Worm (Caenorhabditis elegans) whole organism, young adult: Measurements from ENCODE around the gene grk-1.

Source experiments
- F10E7.11 ChIP-seq: sonication (generic microtip); optimal IDR thresholded peaks from 2 replicates; lab custom pipeline; 2017; ENCODE audit warnings: mild to moderate bottlenecking, missing genetic modification characterization, moderate library complexity, missing compliant biosample characterization
- F37B4.10 ChIP-seq: fragments of 200-800 bp; sonication (Bioruptor generic); IDR thresholded peaks from 2 replicates; pipeline ENCODE4 v1.3.6; 2022; ENCODE audit warnings: missing genetic modification characterization, missing compliant biosample characterization
- T26A5.8 ChIP-seq: sonication (generic microtip); optimal IDR thresholded peaks from 2 replicates; lab custom pipeline; 2016; ENCODE audit warnings: missing genetic modification characterization, missing compliant biosample characterization
- Y67H2A.10 ChIP-seq: fragments of 200-800 bp; sonication (Bioruptor generic); conservative IDR thresholded peaks from 2 replicates; pipeline ENCODE4 v1.3.6; 2022; ENCODE audit warnings: missing genetic modification reagents, missing genetic modification characterization, missing compliant biosample characterization
- ama-1 ChIP-seq, 3 experiments: fragments of 150-350 bp in 1 of 3; sonication (generic microtip) in 2 of 3; optimal IDR thresholded peaks; 2 replicates each; lab custom pipeline; 2014 to 2018; ENCODE audit warnings: missing biosample characterization in 2 of 3, missing genetic modification characterization in 2 of 3, missing genetic modification reagents in 2 of 3
- attf-5 ChIP-seq: fragments of 200-800 bp; sonication (Bioruptor generic); optimal IDR thresholded peaks from 2 replicates; lab custom pipeline; 2018; ENCODE audit warnings: mild to moderate bottlenecking, missing genetic modification characterization, missing compliant biosample characterization
- bed-2 ChIP-seq: fragments of 200-800 bp; sonication (Bioruptor generic); IDR thresholded peaks from 2 replicates; pipeline ENCODE4 v1.3.6; 2022; ENCODE audit warnings: missing genetic modification reagents, missing genetic modification characterization, missing compliant biosample characterization
- ccch-3 ChIP-seq: fragments of 200-800 bp; sonication (Bioruptor generic); optimal IDR thresholded peaks from 2 replicates; lab custom pipeline; 2018; ENCODE audit warnings: mild to moderate bottlenecking, missing genetic modification characterization, missing compliant biosample characterization
- cebp-1 ChIP-seq, 2 experiments: fragments of 200-800 bp in 1 of 2; sonication (Bioruptor generic) in 1 of 2; sonication (generic microtip) in 1 of 2; IDR thresholded peaks in 1 of 2; optimal IDR thresholded peaks in 1 of 2; 2 replicates each; pipeline versions ENCODE4 v1.3.6 to Lab custom; 2017 to 2022; ENCODE audit warnings: missing compliant biosample characterization in 2 of 2, missing genetic modification characterization in 2 of 2, mild to moderate bottlenecking in 1 of 2, missing genetic modification reagents in 1 of 2, moderate library complexity in 1 of 2
- cebp-2 ChIP-seq: fragments of 200-800 bp; sonication (Bioruptor generic); IDR thresholded peaks from 2 replicates; pipeline ENCODE4 v1.3.6; 2022; ENCODE audit warnings: missing genetic modification characterization, missing compliant biosample characterization
- ceh-79 ChIP-seq: sonication (generic microtip); optimal IDR thresholded peaks from 2 replicates; lab custom pipeline; 2017; ENCODE audit warnings: mild to moderate bottlenecking, missing genetic modification characterization, missing compliant biosample characterization
- chd-7 ChIP-seq: sonication (generic microtip); optimal IDR thresholded peaks from 2 replicates; lab custom pipeline; 2016; ENCODE audit warnings: mild to moderate bottlenecking, missing genetic modification characterization, moderate library complexity, missing compliant biosample characterization
- die-1 ChIP-seq: sonication (generic microtip); optimal IDR thresholded peaks from 2 replicates; lab custom pipeline; 2016; ENCODE audit warnings: missing genotype, mild to moderate bottlenecking, missing genetic modification characterization, missing compliant biosample characterization
- dox-1 ChIP-seq: fragments of 200-800 bp; sonication (Bioruptor generic); IDR thresholded peaks from 2 replicates; pipeline ENCODE4 v1.3.6; 2022; ENCODE audit warnings: missing genetic modification reagents, missing genetic modification characterization, missing compliant biosample characterization
- dpff-1 ChIP-seq: sonication (generic microtip); optimal IDR thresholded peaks from 2 replicates; lab custom pipeline; 2017; ENCODE audit warnings: mild to moderate bottlenecking, missing genetic modification characterization, missing compliant biosample characterization
- efl-1 ChIP-seq: fragments of 150-350 bp; optimal IDR thresholded peaks from 2 replicates; lab custom pipeline; 2014; ENCODE audit warnings: missing biosample characterization, missing genetic modification reagents, missing genetic modification characterization
- egl-18 ChIP-seq: fragments of 200-800 bp; sonication (Bioruptor generic); IDR thresholded peaks from 2 replicates; pipeline ENCODE4 v1.3.6; 2022; ENCODE audit warnings: missing genetic modification reagents, missing genetic modification characterization, missing compliant biosample characterization
- egl-44 ChIP-seq: fragments of 200-800 bp; sonication (Bioruptor generic); IDR thresholded peaks from 2 replicates; pipeline ENCODE4 v1.3.6; 2022; ENCODE audit warnings: missing genetic modification reagents, missing genetic modification characterization, missing compliant biosample characterization
- egrh-3 ChIP-seq: fragments of 200-800 bp; sonication (Bioruptor generic); IDR thresholded peaks from 2 replicates; pipeline ENCODE4 v1.3.6; 2022; ENCODE audit warnings: missing genetic modification reagents, missing genetic modification characterization, missing compliant biosample characterization
- ekl-4 ChIP-seq: fragments of 200-800 bp; sonication (Bioruptor generic); IDR thresholded peaks from 2 replicates; pipeline ENCODE4 v1.3.6; 2022; ENCODE audit warnings: missing genetic modification reagents, missing genetic modification characterization, missing compliant biosample characterization
- hmg-1.2 ChIP-seq: fragments of 200-800 bp; sonication (Bioruptor generic); IDR thresholded peaks from 2 replicates; pipeline ENCODE4 v1.3.6; 2022; ENCODE audit warnings: missing genetic modification reagents, missing genetic modification characterization, missing compliant biosample characterization
- hmg-20 ChIP-seq: fragments of 200-800 bp; sonication (Bioruptor generic); IDR thresholded peaks from 2 replicates; pipeline ENCODE4 v1.3.6; 2022; ENCODE audit warnings: missing genetic modification reagents, missing genetic modification characterization, missing compliant biosample characterization
- hrde-1 ChIP-seq: sonication (generic microtip); optimal IDR thresholded peaks from 2 replicates; lab custom pipeline; 2016; ENCODE audit warnings: missing genetic modification characterization, mild to moderate bottlenecking, missing compliant biosample characterization, moderate library complexity, missing genotype, missing genetic modification reagents, borderline replicate concordance
- lin-26 ChIP-seq: fragments of 200-800 bp; sonication (Bioruptor generic); IDR thresholded peaks from 2 replicates; pipeline ENCODE4 v1.3.6; 2022; ENCODE audit warnings: missing genetic modification reagents, missing genetic modification characterization, missing compliant biosample characterization
- lin-54 ChIP-seq: fragments of 200-800 bp; sonication (Bioruptor generic); optimal IDR thresholded peaks from 2 replicates; lab custom pipeline; 2018; ENCODE audit warnings: mild to moderate bottlenecking, missing genetic modification characterization, missing compliant biosample characterization
- madf-3 ChIP-seq: fragments of 200-800 bp; sonication (Bioruptor generic); IDR thresholded peaks from 2 replicates; pipeline ENCODE4 v1.3.6; 2022; ENCODE audit warnings: missing genetic modification reagents, missing genetic modification characterization, missing compliant biosample characterization
- nhr-179 ChIP-seq: sonication (generic microtip); optimal IDR thresholded peaks from 2 replicates; lab custom pipeline; 2016; ENCODE audit warnings: mild to moderate bottlenecking, missing genetic modification characterization, missing compliant biosample characterization
- rec-8 ChIP-seq, 2 experiments: sonication (generic microtip); optimal IDR thresholded peaks; 2 replicates each; lab custom pipeline; 2016; ENCODE audit warnings: mild to moderate bottlenecking in 2 of 2, missing genetic modification characterization in 2 of 2, missing genetic modification reagents in 2 of 2, missing genotype in 2 of 2, missing biosample characterization in 1 of 2, missing compliant biosample characterization in 1 of 2, moderate library complexity in 1 of 2
- repo-1 ChIP-seq: sonication (generic microtip); optimal IDR thresholded peaks from 2 replicates; lab custom pipeline; 2017; ENCODE audit warnings: mild to moderate bottlenecking, missing genetic modification characterization, missing compliant biosample characterization
- sea-2 ChIP-seq: fragments of 200-800 bp; sonication (Bioruptor generic); IDR thresholded peaks from 2 replicates; pipeline ENCODE4 v1.3.6; 2022; ENCODE audit warnings: missing genetic modification characterization, missing compliant biosample characterization
- snpc-3.4 ChIP-seq: sonication (generic microtip); optimal IDR thresholded peaks from 2 replicates; lab custom pipeline; 2017; ENCODE audit warnings: missing genetic modification characterization, mild to moderate bottlenecking, missing compliant biosample characterization, antibody characterized with exemption, moderate library complexity, missing genotype, missing genetic modification reagents
- snpc-4 ChIP-seq, 5 experiments: fragments of 150-350 bp in 1 of 5; sonication (generic microtip) in 4 of 5; optimal IDR thresholded peaks; 2 replicates each; lab custom pipeline; 2014 to 2018; ENCODE audit warnings: missing genetic modification characterization in 5 of 5, missing biosample characterization in 3 of 5, antibody characterized with exemption in 2 of 5, mild to moderate bottlenecking in 2 of 5, missing compliant biosample characterization in 2 of 5, missing genotype in 2 of 5, moderate library complexity in 2 of 5, missing genetic modification reagents in 1 of 5
- tbp1 ChIP-seq: fragments of 200-800 bp; sonication (Bioruptor generic); optimal IDR thresholded peaks from 2 replicates; lab custom pipeline; 2018; ENCODE audit warnings: mild to moderate bottlenecking, missing genetic modification characterization, missing compliant biosample characterization
- xnd-1 ChIP-seq: sonication (generic microtip); optimal IDR thresholded peaks from 2 replicates; lab custom pipeline; 2016; ENCODE audit warnings: missing genotype, missing genetic modification reagents, missing genetic modification characterization, missing compliant biosample characterization
- zfh-2 ChIP-seq: fragments of 200-800 bp; sonication (Bioruptor generic); conservative IDR thresholded peaks from 2 replicates; pipeline ENCODE4 v1.3.6; 2022; ENCODE audit warnings: missing genetic modification reagents, missing genetic modification characterization, missing compliant biosample characterization
- ztf-18 ChIP-seq: sonication (generic microtip); optimal IDR thresholded peaks from 2 replicates; lab custom pipeline; 2016; ENCODE audit warnings: missing genotype, mild to moderate bottlenecking, missing genetic modification characterization, missing compliant biosample characterization
- ztf-25 ChIP-seq: fragments of 200-800 bp; sonication (Bioruptor generic); IDR thresholded peaks from 2 replicates; pipeline ENCODE4 v1.3.6; 2022; ENCODE audit warnings: missing genetic modification reagents, missing genetic modification characterization, missing compliant biosample characterization
- ztf-26 ChIP-seq: sonication (generic microtip); optimal IDR thresholded peaks from 2 replicates; lab custom pipeline; 2017; ENCODE audit warnings: missing genetic modification characterization, missing compliant biosample characterization

Gene grk-1

DNA sequence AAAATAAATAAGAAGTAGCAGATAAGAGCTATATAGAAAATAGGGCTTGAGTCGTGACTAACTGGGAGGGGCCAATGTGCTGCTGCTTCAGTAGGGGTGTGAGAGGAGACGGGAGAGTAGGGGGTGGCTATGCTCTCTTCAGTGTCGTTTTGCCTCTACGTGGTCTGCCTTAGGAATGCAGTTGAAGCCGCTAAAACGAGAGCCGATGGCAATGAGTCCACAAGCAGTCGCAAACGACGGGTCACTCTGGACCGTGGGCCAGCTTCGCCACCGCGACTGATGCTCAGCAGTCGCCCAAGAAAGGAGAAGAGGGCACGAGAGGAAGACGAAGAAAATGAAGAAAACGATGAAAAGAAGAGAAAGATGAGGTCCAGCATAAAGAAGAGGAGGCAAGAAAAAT, at the start of gene grk-1:
Gene grk-1 (minus strand): TSS at position 17 of the 400 bp plus-strand sequence.
- TF ChIP-seq hrde-1 (tag; lab: Kevin White, UChicago) (no peak), egl-18 (GFP tag; lab: Robert Waterston, UW) (no peak), ekl-4 (no peak), hmg-1.2 (GFP tag; lab: Robert Waterston, UW) (no peak), bed-2 (GFP tag; lab: Robert Waterston, UW) (no peak), madf-3 (no peak), ztf-18 (no peak), rec-8 (tag; optimal IDR thresholded peaks at IDR 0.05; lab: Kevin White, UChicago) (no peak), egl-44 (GFP tag; lab: Robert Waterston, UW) (no peak)
- TF ChIP-seq, all 124 proteins: peak for 0

DNA sequence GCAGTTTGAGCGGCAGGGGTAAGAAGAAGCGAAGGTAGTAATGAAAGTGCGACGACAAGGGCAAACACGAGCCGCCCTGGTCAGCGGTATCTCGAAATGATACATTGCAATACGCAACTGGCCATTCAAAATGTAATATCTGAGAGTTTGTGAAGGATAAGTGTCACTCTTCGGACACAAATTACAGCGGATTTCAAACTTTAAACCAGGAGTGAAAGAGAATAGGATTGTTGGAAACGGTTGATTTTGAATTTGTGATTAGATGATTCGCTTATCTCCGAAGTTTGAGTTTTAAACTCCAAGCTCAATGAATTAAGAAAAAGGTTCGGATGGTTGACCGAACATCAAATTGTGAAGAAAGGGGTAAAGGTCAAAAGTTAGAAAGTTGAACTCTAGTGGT, 48.3 kb upstream of the grk-1 start, which contains the start of gene ZC374.2:
Gene ZC374.2 (minus strand): TSS at position 101 of the 400 bp plus-strand sequence.
- no peak for TF ChIP-seq ama-1 (optimal IDR thresholded peaks at IDR 0.05; lab: Kevin White, UChicago)
- no peak for TF ChIP-seq ama-1 (GFP tag; optimal IDR thresholded peaks at IDR 0.05; lab: Kevin White, UChicago)
- TF ChIP-seq F10E7.11 (tag; lab: Kevin White, UChicago), result no peak
- TF ChIP-seq, all 124 proteins: peak for 0

DNA sequence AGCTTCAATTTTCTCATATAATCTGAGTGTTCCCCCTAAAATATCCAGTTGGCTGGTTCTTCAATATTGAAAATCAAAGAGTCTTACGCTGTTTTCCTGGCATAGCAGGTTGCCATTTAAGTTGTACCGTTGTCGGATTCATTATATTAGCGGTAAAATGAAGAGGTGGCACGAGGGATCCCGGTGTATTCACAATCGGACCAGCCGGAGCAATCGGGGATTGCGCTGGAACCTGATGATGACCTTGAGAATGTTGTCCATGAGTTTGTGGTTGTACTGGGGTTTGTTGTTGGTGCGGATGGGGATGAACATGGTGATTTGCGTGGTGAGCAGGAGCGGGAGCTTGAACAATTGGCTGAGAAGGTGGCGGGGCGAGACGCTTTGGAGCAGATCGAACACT, 45.5 kb upstream of the grk-1 start:
- TF ChIP-seq hmg-20 (GFP tag; lab: Robert Waterston, UW), result no peak
- TF ChIP-seq chd-7 (tag; lab: Kevin White, UChicago), result no peak
- TF ChIP-seq bed-2 (GFP tag; lab: Robert Waterston, UW), result no peak
- no peak for TF ChIP-seq Y67H2A.10 (GFP tag; lab: Robert Waterston, UW)
- TF ChIP-seq lin-26 (GFP tag; lab: Robert Waterston, UW), result no peak
- no peak for TF ChIP-seq snpc-4 (GFP tag; optimal IDR thresholded peaks at IDR 0.05; lab: Kevin White, UChicago)
- no peak for TF ChIP-seq snpc-4 (tag; optimal IDR thresholded peaks at IDR 0.05; lab: Kevin White, UChicago)
- TF ChIP-seq tbp1 (GFP tag; lab: Kevin White, UChicago), result no peak
- TF ChIP-seq dpff-1 (tag; lab: Kevin White, UChicago), result no peak
- no peak for TF ChIP-seq snpc-3.4 (tag; lab: Kevin White, UChicago)
- no peak for TF ChIP-seq sea-2 (GFP tag; lab: Robert Waterston, UW)
- no peak for TF ChIP-seq ztf-26 (tag; lab: Kevin White, UChicago)
- TF ChIP-seq cebp-2 (GFP tag; lab: Robert Waterston, UW), result no peak

DNA sequence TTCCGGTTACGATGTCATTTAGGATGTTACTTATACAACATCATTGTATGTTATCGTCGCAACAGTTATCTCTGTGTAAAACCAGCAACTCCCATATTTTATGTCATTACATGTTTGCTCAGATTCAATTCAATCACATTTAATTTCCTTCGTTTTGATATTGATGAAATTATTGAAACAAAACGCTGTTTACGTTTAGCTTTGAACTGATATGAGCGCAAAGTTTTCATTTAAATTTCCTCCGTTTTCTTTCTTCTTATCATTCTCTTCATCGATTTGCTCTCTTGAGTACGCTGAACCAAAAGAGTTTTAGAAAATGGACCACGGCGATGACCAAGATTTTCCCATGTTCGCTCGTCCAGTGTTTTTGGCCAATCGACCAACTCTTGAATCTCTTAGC, 31.8 kb upstream of the grk-1 start, which contains the start of gene sek-6:
Gene sek-6 (plus strand): TSS at position 315 of the 400 bp plus-strand sequence.
- TF ChIP-seq nhr-179 (tag; lab: Kevin White, UChicago) (no peak), egrh-3 (GFP tag; lab: Robert Waterston, UW) (no peak), dox-1 (GFP tag; lab: Robert Waterston, UW) (no peak), F37B4.10 (GFP tag; lab: Robert Waterston, UW) (no peak), ztf-25 (GFP tag; lab: Robert Waterston, UW) (no peak), egl-44 (GFP tag; lab: Robert Waterston, UW) (no peak), cebp-1 (GFP tag; IDR thresholded peaks at IDR 0.05; lab: Robert Waterston, UW) (no peak), cebp-1 (tag; optimal IDR thresholded peaks at IDR 0.05; lab: Kevin White, UChicago) (no peak), die-1 (tag; lab: Kevin White, UChicago) (no peak), efl-1 (GFP tag; lab: Kevin White, UChicago) (no peak), ekl-4 (no peak), ccch-3 (no peak), zfh-2 (no peak), attf-5 (no peak), cebp-2 (GFP tag; lab: Robert Waterston, UW) (no peak), repo-1 (tag; lab: Kevin White, UChicago) (no peak), ceh-79 (no peak), tbp1 (GFP tag; lab: Kevin White, UChicago) (no peak), T26A5.8 (tag; lab: Kevin White, UChicago) (no peak), lin-54 (GFP tag; lab: Kevin White, UChicago) (no peak), xnd-1 (tag; lab: Kevin White, UChicago) (no peak)
